Worm (Caenorhabditis elegans) whole organism, L3 larva: ENCODE results near the gene F58F12.2.

Source experiments
- R02D3.7 ChIP-seq: fragments of 150-350 bp; optimal IDR thresholded peaks from 2 replicates; lab custom pipeline; 2014; ENCODE audit warnings: missing biosample characterization, missing genetic modification characterization
- aly-2 ChIP-seq: fragments of 150-350 bp; optimal IDR thresholded peaks from 2 replicates; lab custom pipeline; 2014; ENCODE audit warnings: missing biosample characterization, missing genetic modification characterization
- ama-1 ChIP-seq: fragments of 150-350 bp; optimal IDR thresholded peaks from 2 replicates; lab custom pipeline; 2018
- ceh-82 ChIP-seq: fragments of 150-350 bp; optimal IDR thresholded peaks from 2 replicates; lab custom pipeline; 2014; ENCODE audit warnings: missing biosample characterization, missing genetic modification characterization
- egl-27 ChIP-seq: sonication (generic microtip); optimal IDR thresholded peaks from 4 replicates; lab custom pipeline; 2017; ENCODE audit warnings: missing biosample characterization, missing genetic modification reagents, missing genetic modification characterization
- elt-3 ChIP-seq, 3 experiments: fragments of 150-350 bp in 1 of 3; sonication (generic microtip) in 2 of 3; optimal IDR thresholded peaks; 2 replicates in 2 of 3; 4 replicates in 1 of 3; lab custom pipeline; 2014 to 2017; ENCODE audit warnings: missing biosample characterization in 3 of 3, missing genetic modification characterization in 3 of 3
- jun-1 ChIP-seq: fragments of 150-350 bp; optimal IDR thresholded peaks from 2 replicates; lab custom pipeline; 2014; ENCODE audit warnings: missing biosample characterization, missing genetic modification reagents, missing genetic modification characterization
- lin-15B ChIP-seq: fragments of 150-350 bp; optimal IDR thresholded peaks from 2 replicates; lab custom pipeline; 2014; ENCODE audit warnings: missing biosample characterization, missing genetic modification characterization
- lin-39 ChIP-seq: fragments of 150-350 bp; optimal IDR thresholded peaks from 2 replicates; lab custom pipeline; 2018; ENCODE audit warnings: missing biosample characterization, missing genetic modification reagents, missing genetic modification characterization
- nhr-76 ChIP-seq: fragments of 150-350 bp; sonication (generic microtip); optimal IDR thresholded peaks from 5 replicates; lab custom pipeline; 2014; ENCODE audit warnings: missing biosample characterization, missing genetic modification characterization
- sea-2 ChIP-seq: fragments of 150-350 bp; sonication (generic microtip); optimal IDR thresholded peaks from 4 replicates; lab custom pipeline; 2014; ENCODE audit warnings: missing biosample characterization, missing genetic modification reagents, missing genetic modification characterization
- unc-62 ChIP-seq: fragments of 150-350 bp; sonication (generic microtip); optimal IDR thresholded peaks from 4 replicates; lab custom pipeline; 2014; ENCODE audit warnings: missing biosample characterization, missing genetic modification reagents, missing genetic modification characterization
- ztf-11 ChIP-seq: fragments of 150-350 bp; optimal IDR thresholded peaks from 2 replicates; lab custom pipeline; 2014; ENCODE audit warnings: missing biosample characterization, missing genetic modification characterization
- ztf-4 ChIP-seq: fragments of 150-350 bp; optimal IDR thresholded peaks from 2 replicates; lab custom pipeline; 2014; ENCODE audit warnings: missing biosample characterization, missing genetic modification characterization

ce11 chrII:6339948-6340347 is 47.9 kb downstream of the F58F12.2 start, which contains the start of gene C32D5.7:
- TF ChIP-seq sea-2 (GFP tag; lab: Kevin White, UChicago) (no peak), egl-27 (tag; lab: Kevin White, UChicago) (no peak), nhr-76 (no peak), aly-2 (tag; lab: Kevin White, UChicago) (no peak), R02D3.7 (no peak), elt-3 (tag; optimal IDR thresholded peaks at IDR 0.05; lab: Kevin White, UChicago) (no peak), unc-62 (GFP tag; lab: Kevin White, UChicago) (no peak), lin-39 (tag; lab: Kevin White, UChicago) (no peak), ceh-82 (tag; lab: Kevin White, UChicago) (no peak), ama-1 (lab: Kevin White, UChicago) (no peak), lin-15B (tag; lab: Kevin White, UChicago) (no peak), jun-1 (no peak), ztf-4 (no peak), ztf-11 (no peak)
